Worm (Caenorhabditis elegans) whole organism, L1 larva: ENCODE results near the gene grd-6.

Experiments
- C04F5.9 ChIP-seq: sonication (generic microtip); optimal IDR thresholded peaks from 2 replicates; lab custom pipeline; 2016; ENCODE audit warnings: missing genetic modification characterization, missing compliant biosample characterization
- C16A3.4 ChIP-seq: fragments of 150-350 bp; optimal IDR thresholded peaks from 2 replicates; lab custom pipeline; 2014; ENCODE audit warnings: missing biosample characterization, missing genetic modification characterization
- aha-1 ChIP-seq: fragments of 150-350 bp; optimal IDR thresholded peaks from 2 replicates; lab custom pipeline; 2014; ENCODE audit warnings: missing biosample characterization, missing genetic modification characterization
- alr-1 ChIP-seq: fragments of 200-800 bp; sonication (Bioruptor generic); optimal IDR thresholded peaks from 2 replicates; lab custom pipeline; 2018; ENCODE audit warnings: borderline replicate concordance, mild to moderate bottlenecking, missing genetic modification characterization, missing compliant biosample characterization
- aly-2 ChIP-seq: fragments of 150-350 bp; optimal IDR thresholded peaks from 2 replicates; lab custom pipeline; 2014; ENCODE audit warnings: missing biosample characterization, missing genetic modification characterization
- ama-1 ChIP-seq: fragments of 150-350 bp; optimal IDR thresholded peaks from 2 replicates; lab custom pipeline; 2014
- blmp-1 ChIP-seq: fragments of 150-350 bp; optimal IDR thresholded peaks from 2 replicates; lab custom pipeline; 2014; ENCODE audit warnings: missing biosample characterization, missing genetic modification characterization
- ceh-8 ChIP-seq: fragments of 200-800 bp; sonication (Bioruptor generic); optimal IDR thresholded peaks from 2 replicates; lab custom pipeline; 2018; ENCODE audit warnings: mild to moderate bottlenecking, missing genetic modification characterization, moderate library complexity, missing compliant biosample characterization
- ceh-88 ChIP-seq: fragments of 200-800 bp; sonication (Bioruptor generic); IDR thresholded peaks from 2 replicates; pipeline ENCODE4 v1.3.6; 2022; ENCODE audit warnings: missing genetic modification characterization, missing compliant biosample characterization
- ceh-90 ChIP-seq: sonication (generic microtip); optimal IDR thresholded peaks from 2 replicates; lab custom pipeline; 2016; ENCODE audit warnings: missing genetic modification characterization, missing compliant biosample characterization
- ces-1 ChIP-seq: fragments of 150-350 bp; optimal IDR thresholded peaks from 2 replicates; lab custom pipeline; 2014; ENCODE audit warnings: missing biosample characterization, missing genetic modification reagents, missing genetic modification characterization
- efl-1 ChIP-seq, 4 experiments: fragments of 150-350 bp; optimal IDR thresholded peaks in 3 of 4; peaks in 1 of 4; 1 replicate in 1 of 4; 2 replicates in 3 of 4; lab custom pipeline; 2014; ENCODE audit warnings: missing biosample characterization in 2 of 4, missing genetic modification characterization in 2 of 4, missing genetic modification reagents in 2 of 4
- elt-2 ChIP-seq: sonication (generic microtip); optimal IDR thresholded peaks from 2 replicates; lab custom pipeline; 2016; ENCODE audit warnings: missing genetic modification characterization, mild to moderate bottlenecking, inconsistent platforms, missing compliant biosample characterization, missing genetic modification reagents
- fkh-4 ChIP-seq: sonication (generic microtip); optimal IDR thresholded peaks from 2 replicates; lab custom pipeline; 2016; ENCODE audit warnings: missing compliant biosample characterization, missing genetic modification characterization, borderline replicate concordance
- fkh-8 ChIP-seq: sonication (generic microtip); optimal IDR thresholded peaks from 2 replicates; lab custom pipeline; 2016; ENCODE audit warnings: mild to moderate bottlenecking, missing genetic modification characterization, missing compliant biosample characterization
- fos-1 ChIP-seq: fragments of 150-350 bp; optimal IDR thresholded peaks from 2 replicates; lab custom pipeline; 2014; ENCODE audit warnings: missing biosample characterization, missing genetic modification characterization
- grh-1 ChIP-seq: fragments of 200-800 bp; sonication (Bioruptor generic); IDR thresholded peaks from 2 replicates; pipeline ENCODE4 v1.3.6; 2022; ENCODE audit warnings: missing genetic modification reagents, missing genetic modification characterization, missing compliant biosample characterization
- hlh-4 ChIP-seq: sonication (generic microtip); optimal IDR thresholded peaks from 2 replicates; lab custom pipeline; 2016; ENCODE audit warnings: mild to moderate bottlenecking, missing genetic modification characterization, missing compliant biosample characterization
- hpl-2 ChIP-seq: fragments of 150-350 bp; optimal IDR thresholded peaks from 2 replicates; lab custom pipeline; 2014; ENCODE audit warnings: missing biosample characterization, missing genetic modification reagents, missing genetic modification characterization
- irx-1 ChIP-seq: sonication (generic microtip); optimal IDR thresholded peaks from 2 replicates; lab custom pipeline; 2016; ENCODE audit warnings: missing genetic modification characterization, missing compliant biosample characterization
- jun-1 ChIP-seq: fragments of 150-350 bp; optimal IDR thresholded peaks from 2 replicates; lab custom pipeline; 2014; ENCODE audit warnings: missing biosample characterization, missing genetic modification reagents, missing genetic modification characterization
- lin-14 ChIP-seq: fragments of 200-800 bp; sonication (Bioruptor generic); optimal IDR thresholded peaks from 2 replicates; lab custom pipeline; 2018; ENCODE audit warnings: mild to moderate bottlenecking, missing genetic modification characterization, moderate library complexity, missing compliant biosample characterization
- lin-15B ChIP-seq: fragments of 150-350 bp; sonication (generic microtip); optimal IDR thresholded peaks from 3 replicates; lab custom pipeline; 2014; ENCODE audit warnings: missing biosample characterization, missing genetic modification characterization
- mdl-1 ChIP-seq, 2 experiments: fragments of 150-350 bp; optimal IDR thresholded peaks; 2 replicates each; lab custom pipeline; 2014 to 2017; ENCODE audit warnings: missing biosample characterization in 2 of 2, missing genetic modification characterization in 2 of 2, inconsistent platforms in 1 of 2
- mef-2 ChIP-seq: fragments of 150-350 bp; optimal IDR thresholded peaks from 2 replicates; lab custom pipeline; 2014; ENCODE audit warnings: missing biosample characterization, missing genetic modification characterization
- mep-1 ChIP-seq: fragments of 150-350 bp; optimal IDR thresholded peaks from 2 replicates; lab custom pipeline; 2014; ENCODE audit warnings: missing biosample characterization, missing genetic modification characterization
- nhr-11 ChIP-seq: fragments of 150-350 bp; optimal IDR thresholded peaks from 2 replicates; lab custom pipeline; 2014; ENCODE audit warnings: missing biosample characterization, missing genetic modification characterization
- nhr-12 ChIP-seq: sonication (generic microtip); optimal IDR thresholded peaks from 2 replicates; lab custom pipeline; 2017; ENCODE audit warnings: missing biosample characterization, missing genetic modification characterization
- nhr-19 ChIP-seq: fragments of 200-800 bp; sonication (Bioruptor generic); conservative IDR thresholded peaks from 2 replicates; pipeline ENCODE4 v1.3.6; 2022; ENCODE audit warnings: missing genetic modification characterization, missing compliant biosample characterization
- nhr-20 ChIP-seq: sonication (generic microtip); optimal IDR thresholded peaks from 2 replicates; lab custom pipeline; 2016; ENCODE audit warnings: mild to moderate bottlenecking, missing genetic modification characterization, missing compliant biosample characterization
- nhr-237 ChIP-seq: fragments of 150-350 bp; optimal IDR thresholded peaks from 2 replicates; lab custom pipeline; 2014; ENCODE audit warnings: missing biosample characterization, missing genetic modification characterization
- nhr-28 ChIP-seq: fragments of 150-350 bp; optimal IDR thresholded peaks from 2 replicates; lab custom pipeline; 2014; ENCODE audit warnings: missing biosample characterization, missing genetic modification characterization
- nhr-76 ChIP-seq: sonication (generic microtip); optimal IDR thresholded peaks from 2 replicates; lab custom pipeline; 2017; ENCODE audit warnings: missing biosample characterization, missing genetic modification characterization
- nhr-77 ChIP-seq: fragments of 150-350 bp; optimal IDR thresholded peaks from 2 replicates; lab custom pipeline; 2014; ENCODE audit warnings: missing biosample characterization, missing genetic modification characterization
- nhr-85 ChIP-seq: sonication (generic microtip); peaks from one replicate; lab custom pipeline; 2016; ENCODE audit warnings: missing genetic modification characterization, inconsistent platforms, missing compliant biosample characterization
- nhr-90 ChIP-seq: sonication (generic microtip); optimal IDR thresholded peaks from 2 replicates; lab custom pipeline; 2016; ENCODE audit warnings: mild to moderate bottlenecking, missing genetic modification characterization, missing compliant biosample characterization; ENCODE audit not compliant: poor library complexity
- pqm-1 ChIP-seq: sonication (generic microtip); optimal IDR thresholded peaks from 3 replicates; lab custom pipeline; 2017; ENCODE audit warnings: missing biosample characterization, missing genetic modification characterization
- skn-1 ChIP-seq: fragments of 150-350 bp; optimal IDR thresholded peaks from 2 replicates; lab custom pipeline; 2014; ENCODE audit warnings: missing biosample characterization, missing genetic modification characterization
- sptf-1 ChIP-seq: fragments of 150-350 bp; optimal IDR thresholded peaks from 2 replicates; lab custom pipeline; 2014; ENCODE audit warnings: missing biosample characterization, missing genetic modification characterization
- sup-37 ChIP-seq: fragments of 200-800 bp; sonication (Bioruptor generic); optimal IDR thresholded peaks from 2 replicates; lab custom pipeline; 2018; ENCODE audit warnings: mild to moderate bottlenecking, missing genetic modification characterization, missing compliant biosample characterization
- swsn-7 ChIP-seq: sonication (generic microtip); optimal IDR thresholded peaks from 2 replicates; lab custom pipeline; 2016; ENCODE audit warnings: missing genetic modification characterization, missing compliant biosample characterization
- tbx-2 ChIP-seq: sonication (generic microtip); optimal IDR thresholded peaks from 2 replicates; lab custom pipeline; 2016; ENCODE audit warnings: missing genetic modification characterization, missing compliant biosample characterization
- tlp-1 ChIP-seq: fragments of 150-350 bp; optimal IDR thresholded peaks from 2 replicates; lab custom pipeline; 2014; ENCODE audit warnings: missing biosample characterization, missing genetic modification characterization
- unc-98 ChIP-seq: fragments of 200-800 bp; sonication (Bioruptor generic); IDR thresholded peaks from 2 replicates; pipeline ENCODE4 v1.3.6; 2022; ENCODE audit warnings: missing genetic modification characterization, missing compliant biosample characterization
- vab-15 ChIP-seq: sonication (generic microtip); optimal IDR thresholded peaks from 2 replicates; lab custom pipeline; 2017; ENCODE audit warnings: missing genotype, mild to moderate bottlenecking, missing genetic modification characterization, missing compliant biosample characterization
- zip-4 ChIP-seq: fragments of 200-800 bp; sonication (Bioruptor generic); optimal IDR thresholded peaks from 2 replicates; lab custom pipeline; 2018; ENCODE audit warnings: mild to moderate bottlenecking, missing genetic modification characterization, moderate library complexity, missing compliant biosample characterization
- ztf-11 ChIP-seq, 2 experiments: sonication (generic microtip); optimal IDR thresholded peaks; 2 replicates each; lab custom pipeline; 2016 to 2017; ENCODE audit warnings: missing genetic modification characterization in 2 of 2, missing biosample characterization in 1 of 2, missing compliant biosample characterization in 1 of 2

The grd-6 gene

DNA sequence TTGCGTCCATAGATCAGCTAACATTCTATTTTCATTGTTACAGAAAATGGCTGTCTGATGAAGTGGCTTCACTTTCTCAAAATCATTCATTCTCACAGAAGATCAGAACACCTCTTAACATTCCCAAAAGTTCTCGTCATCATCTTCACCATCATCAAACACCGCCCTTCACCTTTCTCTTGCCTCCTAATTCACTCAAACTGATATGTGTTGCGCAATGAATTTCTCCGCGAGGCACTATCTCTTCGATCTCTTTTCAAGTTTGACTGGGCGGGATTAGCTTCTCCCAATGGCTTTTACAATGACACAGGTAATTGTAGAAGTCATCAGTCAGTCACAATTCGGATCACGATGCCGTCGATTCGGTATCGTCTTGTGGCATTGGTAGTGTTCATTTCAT is at the start of gene grd-6:
TSS of gene grd-6 (plus strand) at position 301 of the 400 bp plus-strand sequence.
- TF ChIP-seq sptf-1 (tag; lab: Kevin White, UChicago) (no peak), nhr-77 (tag; lab: Kevin White, UChicago) (no peak), nhr-76 (tag; lab: Kevin White, UChicago) (no peak), unc-98 (GFP tag; lab: Robert Waterston, UW) (no peak), blmp-1 (tag; lab: Kevin White, UChicago) (peak; percentile 54), alr-1 (tag; lab: Kevin White, UChicago) (no peak)
- TF ChIP-seq, all 84 proteins: peak for 1

DNA sequence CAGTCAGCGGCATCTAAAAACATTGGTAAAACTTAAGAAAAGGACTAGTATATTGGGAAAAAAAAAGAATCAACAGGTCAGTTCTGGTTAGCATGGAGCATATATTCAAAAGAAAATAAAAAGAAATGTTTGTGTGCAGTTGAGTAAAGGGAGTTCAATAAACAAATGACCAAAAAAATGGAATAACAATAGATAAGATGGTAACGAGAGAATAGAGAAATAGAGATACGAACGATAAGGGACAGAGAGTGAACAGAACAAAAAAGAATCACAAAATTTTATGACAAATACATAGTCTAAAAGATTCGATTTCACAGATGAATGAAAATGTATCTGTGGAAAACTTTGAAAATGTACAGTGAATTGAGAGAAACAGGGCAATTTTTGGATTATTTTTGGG is 48.7 kb upstream of the grd-6 start, which contains the start of gene gad-3:
TSS of gene gad-3 (minus strand) at position 17 of the 400 bp plus-strand sequence.
- no peak for TF ChIP-seq C16A3.4 (tag; lab: Kevin White, UChicago)
- TF ChIP-seq jun-1 (tag; lab: Kevin White, UChicago): no peak
- no peak for TF ChIP-seq nhr-19
- TF ChIP-seq hlh-4: no peak
- no peak for TF ChIP-seq mdl-1 (tag; optimal IDR thresholded peaks at IDR 0.05; lab: Kevin White, UChicago)
- TF ChIP-seq ceh-88 (GFP tag; lab: Robert Waterston, UW): no peak
- TF ChIP-seq swsn-7 (tag; lab: Kevin White, UChicago): no peak
- peak; percentile 41 for TF ChIP-seq lin-14
- TF ChIP-seq ces-1 (GFP tag; lab: Kevin White, UChicago): no peak
- TF ChIP-seq sup-37 (GFP tag; lab: Kevin White, UChicago): no peak
- no peak for TF ChIP-seq pqm-1
- TF ChIP-seq alr-1 (tag; lab: Kevin White, UChicago): no peak
- no peak for TF ChIP-seq tlp-1 (tag; lab: Kevin White, UChicago)
- TF ChIP-seq blmp-1 (tag; lab: Kevin White, UChicago): peak; percentile 7
- TF ChIP-seq nhr-12 (tag; lab: Kevin White, UChicago): no peak
- no peak for TF ChIP-seq nhr-20 (tag; lab: Kevin White, UChicago)
- TF ChIP-seq zip-4 (GFP tag; lab: Kevin White, UChicago): no peak
- TF ChIP-seq ceh-8 (GFP tag; lab: Kevin White, UChicago): no peak
- TF ChIP-seq aha-1 (tag; lab: Kevin White, UChicago): no peak
- no peak for TF ChIP-seq nhr-28 (tag; lab: Kevin White, UChicago)
- TF ChIP-seq elt-2 (tag; lab: Kevin White, UChicago): peak; percentile 52
- peak; percentile 41 for TF ChIP-seq nhr-85 (tag; lab: Kevin White, UChicago)
- TF ChIP-seq aly-2 (tag; lab: Kevin White, UChicago): no peak
- no peak for TF ChIP-seq nhr-11 (tag; lab: Kevin White, UChicago)
- TF ChIP-seq fkh-4 (tag; lab: Kevin White, UChicago): no peak
- no peak for TF ChIP-seq vab-15
- no peak for TF ChIP-seq skn-1

- no peak for TF ChIP-seq efl-1 (optimal IDR thresholded peaks at IDR 0.05; lab: Kevin White, UChicago)
- TF ChIP-seq efl-1 (GFP tag; optimal IDR thresholded peaks at IDR 0.05 in 1 of 2; lab: Kevin White, UChicago): no peak
These were observed 47.9 kb upstream of the grd-6 start, which contains the start of gene pqn-16 for ce11 chrV:9173789-9174188. Gene pqn-16 (plus strand): TSS chrV:9174089.

ce11 chrV:9175218-9175837 is 46.3 kb upstream of the grd-6 start, which contains the start of gene spas-1:
Gene spas-1 (plus strand): TSS chrV:9175789.
- TF ChIP-seq tbx-2 (peak; percentile 92), vab-15 (no peak), mep-1 (tag; lab: Kevin White, UChicago) (peak; percentile 98), fos-1 (tag; lab: Kevin White, UChicago) (peak; percentile 75), grh-1 (GFP tag; lab: Robert Waterston, UW) (peak; percentile 81), aha-1 (tag; lab: Kevin White, UChicago) (no peak), ceh-88 (GFP tag; lab: Robert Waterston, UW) (0 out of 2 replicates have a peak, but pooled peaks have one; percentile 36), lin-15B (tag; lab: Kevin White, UChicago) (peak; percentile 78), ztf-11 (tag; optimal IDR thresholded peaks at IDR 0.05; lab: Kevin White, UChicago) (peak in 1 of 2 experiments; percentile 62), fkh-8 (tag; lab: Kevin White, UChicago) (peak; percentile 77), mdl-1 (tag; optimal IDR thresholded peaks at IDR 0.05; lab: Kevin White, UChicago) (peak in 1 of 2 experiments; percentile 79), mef-2 (tag; lab: Kevin White, UChicago) (peak; percentile 32), nhr-90 (tag; lab: Kevin White, UChicago) (peak; percentile 92), ceh-90 (tag; lab: Kevin White, UChicago) (no peak), hpl-2 (GFP tag; lab: Kevin White, UChicago) (no peak), efl-1 (optimal IDR thresholded peaks at IDR 0.05; lab: Kevin White, UChicago) (peak; percentile 89 to 98), efl-1 (GFP tag; optimal IDR thresholded peaks at IDR 0.05 in 1 of 2; lab: Kevin White, UChicago) (peak; percentile 97 to 100), irx-1 (tag; lab: Kevin White, UChicago) (peak; percentile 79), nhr-237 (tag; lab: Kevin White, UChicago) (no peak), ama-1 (peak; percentile 77), C04F5.9 (tag; lab: Kevin White, UChicago) (peak; percentile 70)
